Fruit fly (Drosophila melanogaster) whole organism, adult: ENCODE data around the gene CG2059.

Source experiments
- CG11617 ChIP-seq: fragments of 200-800 bp; sonication (Bioruptor generic); optimal IDR thresholded peaks from 2 replicates; lab custom pipeline; 2017; ENCODE audit warnings: mild to moderate bottlenecking, missing biosample characterization, missing genetic modification reagents, missing genetic modification characterization
- CG12768 ChIP-seq: fragments of 200-800 bp; sonication (Bioruptor generic); optimal IDR thresholded peaks from 2 replicates; lab custom pipeline; 2017; ENCODE audit warnings: missing biosample characterization, missing genetic modification characterization, mild to moderate bottlenecking, moderate library complexity, missing genetic modification reagents
- CG14711 ChIP-seq: fragments of 200-800 bp; sonication (Bioruptor generic); optimal IDR thresholded peaks from 2 replicates; lab custom pipeline; 2018; ENCODE audit warnings: missing biosample characterization, mild to moderate bottlenecking, missing genetic modification characterization, moderate library complexity
- CG1620 ChIP-seq: fragments of 200-800 bp; sonication (Bioruptor generic); optimal IDR thresholded peaks from 2 replicates; lab custom pipeline; 2016; ENCODE audit warnings: missing biosample characterization, missing genetic modification characterization
- CG33017 ChIP-seq: fragments of 200-800 bp; sonication (Bioruptor generic); optimal IDR thresholded peaks from 2 replicates; lab custom pipeline; 2018; ENCODE audit warnings: missing biosample characterization, mild to moderate bottlenecking, missing genetic modification characterization, moderate library complexity
- CG5204 ChIP-seq: fragments of 200-800 bp; sonication (Bioruptor generic); optimal IDR thresholded peaks from 2 replicates; lab custom pipeline; 2016; ENCODE audit warnings: missing biosample characterization, missing genetic modification characterization
- CG7045 ChIP-seq: fragments of 200-800 bp; sonication (Bioruptor generic); optimal IDR thresholded peaks from 2 replicates; lab custom pipeline; 2017; ENCODE audit warnings: missing biosample characterization, mild to moderate bottlenecking, missing genetic modification characterization
- CG7101 ChIP-seq: fragments of 200-800 bp; sonication (Bioruptor generic); optimal IDR thresholded peaks from 2 replicates; lab custom pipeline; 2018; ENCODE audit warnings: missing biosample characterization, mild to moderate bottlenecking, missing genetic modification characterization, moderate library complexity
- Clk ChIP-seq: fragments of 200-800 bp; sonication (Bioruptor generic); optimal IDR thresholded peaks from 2 replicates; lab custom pipeline; 2017; ENCODE audit warnings: missing biosample characterization, missing genetic modification characterization
- Crg-1 ChIP-seq: fragments of 200-800 bp; sonication (Bioruptor generic); optimal IDR thresholded peaks from 2 replicates; lab custom pipeline; 2016; ENCODE audit warnings: missing biosample characterization, missing genetic modification characterization
- Hr96 ChIP-seq: fragments of 200-800 bp; sonication (Bioruptor generic); optimal IDR thresholded peaks from 2 replicates; lab custom pipeline; 2016; ENCODE audit warnings: missing biosample characterization, missing genetic modification characterization
- Mnt ChIP-seq: fragments of 200-800 bp; sonication (Bioruptor generic); optimal IDR thresholded peaks from 2 replicates; lab custom pipeline; 2016; ENCODE audit warnings: missing biosample characterization, mild to moderate bottlenecking, missing genetic modification characterization
- bab1 ChIP-seq: fragments of 200-800 bp; sonication (Bioruptor generic); optimal IDR thresholded peaks from 3 replicates; lab custom pipeline; 2019; ENCODE audit warnings: missing biosample characterization, mild to moderate bottlenecking, missing genetic modification characterization, moderate library complexity
- cic ChIP-seq: fragments of 200-800 bp; sonication (Bioruptor generic); optimal IDR thresholded peaks from 2 replicates; lab custom pipeline; 2017; ENCODE audit warnings: missing biosample characterization, mild to moderate bottlenecking, missing genetic modification characterization, moderate library complexity
- cnc ChIP-seq, 2 experiments: fragments of >200 bp; optimal IDR thresholded peaks; 2 replicates each; lab custom pipeline; 2017
- kay ChIP-seq: fragments of 200-800 bp; sonication (Bioruptor generic); peaks from one replicate; lab custom pipeline; 2016; ENCODE audit warnings: missing biosample characterization, missing genetic modification characterization, borderline replicate concordance
- ovo ChIP-seq: fragments of 200-800 bp; sonication (Bioruptor generic); optimal IDR thresholded peaks from 2 replicates; lab custom pipeline; 2016; ENCODE audit warnings: missing biosample characterization, missing genetic modification characterization
- pad ChIP-seq: fragments of 200-800 bp; sonication (Bioruptor generic); optimal IDR thresholded peaks from 3 replicates; lab custom pipeline; 2017; ENCODE audit warnings: missing biosample characterization, missing genetic modification characterization, mild to moderate bottlenecking, moderate library complexity, missing genetic modification reagents
- tj ChIP-seq: fragments of 200-800 bp; sonication (Bioruptor generic); optimal IDR thresholded peaks from 3 replicates; lab custom pipeline; 2017; ENCODE audit warnings: missing biosample characterization, mild to moderate bottlenecking, missing genetic modification characterization, moderate library complexity
- toe ChIP-seq: fragments of 200-800 bp; sonication (Bioruptor generic); optimal IDR thresholded peaks from 2 replicates; lab custom pipeline; 2016; ENCODE audit warnings: missing biosample characterization, missing genetic modification characterization

Gene CG2059

dm6 chrX:7323649-7324511 lies 37.7 kb downstream of the CG2059 start, which contains the start of the genes Atg5 and Dok:
Gene Atg5 (minus strand): TSS chrX:7323770.
Gene Dok (plus strand): TSS chrX:7324214.
- no peak for TF ChIP-seq kay
- no peak for TF ChIP-seq CG12768 (GFP tag; lab: Kevin White, UChicago)
- no peak for TF ChIP-seq CG5204 (GFP tag; lab: Kevin White, UChicago)
- peak; percentile 36 for TF ChIP-seq CG1620 (GFP tag; lab: Kevin White, UChicago)
- no peak for TF ChIP-seq ovo
- TF ChIP-seq Crg-1 (GFP tag; lab: Kevin White, UChicago), result peak; percentile 3
- TF ChIP-seq Mnt (GFP tag; lab: Kevin White, UChicago), result no peak
- TF ChIP-seq tj (GFP tag; lab: Kevin White, UChicago), result peak; percentile 69
- TF ChIP-seq cic (GFP tag; lab: Kevin White, UChicago), result no peak
- no peak for TF ChIP-seq CG7045 (GFP tag; lab: Kevin White, UChicago)
- no peak for TF ChIP-seq pad (GFP tag; lab: Kevin White, UChicago)
- TF ChIP-seq CG14711, result peak; percentile 44
- TF ChIP-seq Hr96, result no peak
- no peak for TF ChIP-seq Clk (GFP tag; lab: Kevin White, UChicago)
- peak; percentile 19 for TF ChIP-seq toe (GFP tag; lab: Kevin White, UChicago)
- no peak for TF ChIP-seq CG11617 (GFP tag; lab: Kevin White, UChicago)
- peak; percentile 2 for TF ChIP-seq CG7101
- no peak for TF ChIP-seq cnc (optimal IDR thresholded peaks at IDR 0.05; lab: Kevin White, UChicago)
- no peak for TF ChIP-seq bab1 (GFP tag; lab: Kevin White, UChicago)
- TF ChIP-seq CG33017 (tag; lab: Kevin White, UChicago), result no peak

- TF ChIP-seq Clk (GFP tag; lab: Kevin White, UChicago) (peak; percentile 6), CG7101 (peak; percentile 93), kay (no peak), CG11617 (GFP tag; lab: Kevin White, UChicago) (peak; percentile 77), Crg-1 (GFP tag; lab: Kevin White, UChicago) (peak; percentile 51), CG5204 (GFP tag; lab: Kevin White, UChicago) (peak; percentile 47), tj (GFP tag; lab: Kevin White, UChicago) (peak; percentile 93), CG1620 (GFP tag; lab: Kevin White, UChicago) (peak; percentile 58), CG14711 (peak; percentile 89), CG33017 (tag; lab: Kevin White, UChicago) (peak; percentile 88), CG12768 (GFP tag; lab: Kevin White, UChicago) (peak; percentile 34), Hr96 (peak; percentile 67), toe (GFP tag; lab: Kevin White, UChicago) (peak; percentile 34), bab1 (GFP tag; lab: Kevin White, UChicago) (peak; percentile 98), Mnt (GFP tag; lab: Kevin White, UChicago) (peak; percentile 49), pad (GFP tag; lab: Kevin White, UChicago) (peak; percentile 75), CG7045 (GFP tag; lab: Kevin White, UChicago) (peak; percentile 72), cnc (optimal IDR thresholded peaks at IDR 0.05; lab: Kevin White, UChicago) (no peak), cic (GFP tag; lab: Kevin White, UChicago) (no peak), ovo (peak; percentile 2)
These were observed 38.7 kb downstream of the CG2059 start for dm6 chrX:7324816-7325246.

dm6 chrX:7328746-7329145 lies 42.6 kb downstream of the CG2059 start, which contains the start of gene Acsf3:
Gene Acsf3 (plus strand): TSS chrX:7329046.
- TF ChIP-seq CG7101 (no peak), CG5204 (GFP tag; lab: Kevin White, UChicago) (no peak), Hr96 (no peak), CG7045 (GFP tag; lab: Kevin White, UChicago) (no peak), CG14711 (no peak), tj (GFP tag; lab: Kevin White, UChicago) (no peak), CG1620 (GFP tag; lab: Kevin White, UChicago) (no peak), bab1 (GFP tag; lab: Kevin White, UChicago) (no peak), cic (GFP tag; lab: Kevin White, UChicago) (no peak), ovo (no peak), pad (GFP tag; lab: Kevin White, UChicago) (no peak), cnc (optimal IDR thresholded peaks at IDR 0.05; lab: Kevin White, UChicago) (no peak), CG11617 (GFP tag; lab: Kevin White, UChicago) (no peak), Mnt (GFP tag; lab: Kevin White, UChicago) (no peak), CG33017 (tag; lab: Kevin White, UChicago) (no peak), Crg-1 (GFP tag; lab: Kevin White, UChicago) (no peak), toe (GFP tag; lab: Kevin White, UChicago) (no peak), Clk (GFP tag; lab: Kevin White, UChicago) (no peak)

dm6 chrX:7332091-7332490 lies 45.9 kb downstream of the CG2059 start, which contains the start of gene CG42780:
Gene CG42780 (minus strand): TSS chrX:7332191.
- TF ChIP-seq bab1 (GFP tag; lab: Kevin White, UChicago) (no peak), toe (GFP tag; lab: Kevin White, UChicago) (no peak), CG5204 (GFP tag; lab: Kevin White, UChicago) (no peak), CG12768 (GFP tag; lab: Kevin White, UChicago) (no peak), ovo (no peak), Hr96 (no peak), pad (GFP tag; lab: Kevin White, UChicago) (no peak), Crg-1 (GFP tag; lab: Kevin White, UChicago) (no peak), tj (GFP tag; lab: Kevin White, UChicago) (no peak), Mnt (GFP tag; lab: Kevin White, UChicago) (no peak)

- no peak for TF ChIP-seq Hr96
- TF ChIP-seq toe (GFP tag; lab: Kevin White, UChicago), result no peak
- TF ChIP-seq cnc (optimal IDR thresholded peaks at IDR 0.05; lab: Kevin White, UChicago), result no peak
- TF ChIP-seq CG11617 (GFP tag; lab: Kevin White, UChicago), result no peak
- TF ChIP-seq kay, result no peak
- TF ChIP-seq ovo, result no peak
- no peak for TF ChIP-seq CG5204 (GFP tag; lab: Kevin White, UChicago)
- no peak for TF ChIP-seq CG7101
- TF ChIP-seq CG7045 (GFP tag; lab: Kevin White, UChicago), result no peak
- TF ChIP-seq CG1620 (GFP tag; lab: Kevin White, UChicago), result no peak
- TF ChIP-seq bab1 (GFP tag; lab: Kevin White, UChicago), result no peak
- no peak for TF ChIP-seq Mnt (GFP tag; lab: Kevin White, UChicago)
- TF ChIP-seq CG14711, result no peak
- TF ChIP-seq pad (GFP tag; lab: Kevin White, UChicago), result no peak
- no peak for TF ChIP-seq CG12768 (GFP tag; lab: Kevin White, UChicago)
- no peak for TF ChIP-seq tj (GFP tag; lab: Kevin White, UChicago)
- TF ChIP-seq Clk (GFP tag; lab: Kevin White, UChicago), result no peak
- no peak for TF ChIP-seq cic (GFP tag; lab: Kevin White, UChicago)
- no peak for TF ChIP-seq Crg-1 (GFP tag; lab: Kevin White, UChicago)
These were observed 46.3 kb downstream of the CG2059 start for dm6 chrX:7332493-7332892.
